Worm (Caenorhabditis elegans): Measurements from ENCODE around the gene cblc-1.

DNA sequence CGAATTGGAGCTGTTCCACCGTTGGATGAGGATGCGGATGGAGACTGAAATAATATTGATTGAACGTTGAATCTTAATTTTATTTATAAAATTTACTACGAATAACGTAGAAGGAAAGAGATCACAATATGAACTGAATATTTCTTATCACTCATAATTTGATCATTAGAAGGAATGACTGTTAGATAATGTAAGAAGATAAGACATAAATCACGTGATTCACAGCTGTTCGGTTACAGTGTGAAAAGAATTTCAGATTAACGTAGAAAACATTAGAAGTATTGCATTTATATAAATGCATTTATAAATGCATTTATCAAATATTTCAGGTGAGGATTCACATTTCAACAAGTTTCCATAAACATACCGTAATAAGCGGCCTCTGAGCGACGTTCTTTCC, 1.9 kb upstream of the cblc-1 start:
- no peak for TF ChIP-seq unc-62 (GFP tag; optimal IDR thresholded peaks at IDR 0.05)
- no peak for TF ChIP-seq unc-39 (tag; optimal IDR thresholded peaks at IDR 0.05)
- TF ChIP-seq pha-4 (tag; optimal IDR thresholded peaks at IDR 0.05): no peak
- TF ChIP-seq snpc-4 (tag; optimal IDR thresholded peaks at IDR 0.05): no peak
- no peak for TF ChIP-seq ceh-83 (GFP tag; optimal IDR thresholded peaks at IDR 0.05)
- TF ChIP-seq nhr-76 (tag; optimal IDR thresholded peaks at IDR 0.05): no peak
- TF ChIP-seq ceh-39 (tag; optimal IDR thresholded peaks at IDR 0.05): no peak
- TF ChIP-seq lin-13 (tag; optimal IDR thresholded peaks at IDR 0.05): no peak
- no peak for TF ChIP-seq mab-5 (tag; optimal IDR thresholded peaks at IDR 0.05)
- TF ChIP-seq nhr-237 (tag; optimal IDR thresholded peaks at IDR 0.05): no peak
